Fruit fly (Drosophila melanogaster) whole organism, prepupa: ENCODE results near the gene alt.

Experiments
- CG4318 ChIP-seq: fragments of 200-800 bp; sonication (Bioruptor generic); optimal IDR thresholded peaks from 3 replicates; lab custom pipeline; 2017; ENCODE audit warnings: missing biosample characterization, mild to moderate bottlenecking, missing genetic modification characterization
- fkh ChIP-seq: fragments of 200-800 bp; sonication (Bioruptor generic); optimal IDR thresholded peaks from 3 replicates; lab custom pipeline; 2017; ENCODE audit warnings: missing biosample characterization, mild to moderate bottlenecking, missing genetic modification characterization, moderate library complexity
- ss ChIP-seq, 2 experiments: fragments of 200-800 bp; sonication (Bioruptor generic); optimal IDR thresholded peaks; 2 replicates in 1 of 2; 3 replicates in 1 of 2; lab custom pipeline; 2017 to 2018; ENCODE audit warnings: mild to moderate bottlenecking in 2 of 2, missing biosample characterization in 2 of 2, missing genetic modification characterization in 2 of 2, moderate library complexity in 1 of 2

DNA sequence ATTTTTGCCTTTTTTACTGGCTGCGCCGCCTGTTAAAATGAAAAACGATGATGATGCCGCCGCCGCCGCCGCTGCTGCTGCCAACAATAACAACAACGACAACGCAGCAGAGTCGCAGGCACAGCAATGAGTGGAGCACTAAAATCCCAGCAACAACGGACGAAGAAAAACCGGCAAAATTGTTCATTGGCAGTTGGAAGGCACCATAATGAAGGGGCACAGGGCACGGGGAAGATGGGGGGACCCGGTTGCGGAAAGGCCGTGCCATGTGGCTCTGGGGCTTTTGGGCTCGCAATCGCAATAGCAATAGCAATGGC, 22.2 kb upstream of the alt start:
- no peak for TF ChIP-seq ss (GFP tag; optimal IDR thresholded peaks at IDR 0.05; lab: Kevin White, UChicago)
- TF ChIP-seq fkh (GFP tag; lab: Kevin White, UChicago): no peak
- no peak for TF ChIP-seq CG4318
